Worm (Caenorhabditis elegans) whole organism, L2 larva: Measurements from ENCODE around the gene sra-1.

ENCODE experiments used
- aly-2 ChIP-seq: fragments of 150-350 bp; optimal IDR thresholded peaks from 2 replicates; lab custom pipeline; 2014; ENCODE audit warnings: missing biosample characterization, missing genetic modification characterization
- ama-1 ChIP-seq: fragments of 150-350 bp; optimal IDR thresholded peaks from 2 replicates; lab custom pipeline; 2018; ENCODE audit warnings: inconsistent platforms
- blmp-1 ChIP-seq: sonication (generic microtip); optimal IDR thresholded peaks from 2 replicates; lab custom pipeline; 2017; ENCODE audit warnings: missing genetic modification characterization, mild to moderate bottlenecking, missing compliant biosample characterization, antibody characterized with exemption, moderate library complexity; ENCODE audit not compliant: insufficient read depth
- ceh-82 ChIP-seq: fragments of 150-350 bp; optimal IDR thresholded peaks from 2 replicates; lab custom pipeline; 2014; ENCODE audit warnings: missing biosample characterization, missing genetic modification characterization
- elt-1 ChIP-seq: fragments of 150-350 bp; optimal IDR thresholded peaks from 2 replicates; lab custom pipeline; 2014; ENCODE audit warnings: missing biosample characterization, missing genetic modification characterization
- nhr-23 ChIP-seq: fragments of 150-350 bp; optimal IDR thresholded peaks from 2 replicates; lab custom pipeline; 2014; ENCODE audit warnings: missing biosample characterization, missing genetic modification reagents, missing genetic modification characterization
- nhr-237 ChIP-seq: fragments of 150-350 bp; optimal IDR thresholded peaks from 2 replicates; lab custom pipeline; 2014; ENCODE audit warnings: missing biosample characterization, missing genetic modification characterization
- peb-1 ChIP-seq: fragments of 150-350 bp; optimal IDR thresholded peaks from 2 replicates; lab custom pipeline; 2014; ENCODE audit warnings: missing biosample characterization, missing genetic modification characterization
- sma-9 ChIP-seq, 2 experiments: fragments of 150-350 bp in 1 of 2; sonication (generic microtip) in 1 of 2; optimal IDR thresholded peaks; 2 replicates each; lab custom pipeline; 2014 to 2016; ENCODE audit warnings: missing genetic modification characterization in 2 of 2, mild to moderate bottlenecking in 1 of 2, missing biosample characterization in 1 of 2, missing compliant biosample characterization in 1 of 2, missing genetic modification reagents in 1 of 2, moderate library complexity in 1 of 2
- snpc-4 ChIP-seq: fragments of 150-350 bp; optimal IDR thresholded peaks from 2 replicates; lab custom pipeline; 2014; ENCODE audit warnings: missing biosample characterization, missing genetic modification characterization
- unc-62 ChIP-seq: fragments of 150-350 bp; optimal IDR thresholded peaks from 2 replicates; lab custom pipeline; 2014; ENCODE audit warnings: missing biosample characterization, missing genetic modification reagents, missing genetic modification characterization
- ztf-4 ChIP-seq: fragments of 150-350 bp; optimal IDR thresholded peaks from 2 replicates; lab custom pipeline; 2014; ENCODE audit warnings: missing biosample characterization, missing genetic modification characterization

DNA sequence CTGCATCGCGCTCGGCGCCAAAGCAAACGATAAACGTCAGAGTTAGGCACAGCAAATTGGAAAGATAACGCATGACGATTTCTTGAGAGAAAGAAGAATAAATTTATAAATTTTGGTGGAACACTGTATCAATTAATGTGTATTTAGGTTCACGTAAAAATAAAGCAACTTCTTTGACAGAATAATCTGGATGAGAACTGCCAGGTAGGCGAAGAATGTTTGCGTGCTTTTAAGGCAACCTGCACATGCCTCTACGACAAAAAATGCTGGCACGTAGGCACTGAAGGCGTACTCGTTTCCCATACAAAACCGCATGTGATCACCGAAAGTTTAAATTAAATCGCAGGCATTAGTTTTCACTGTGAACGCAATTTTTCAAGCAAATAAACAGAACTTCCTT, 31.7 kb upstream of the sra-1 start, which contains the start of gene F35H8.1:
- TF ChIP-seq ztf-4 (tag; lab: Kevin White, UChicago) (no peak), nhr-237 (no peak), snpc-4 (tag; lab: Kevin White, UChicago) (no peak), elt-1 (no peak), blmp-1 (tag; lab: Kevin White, UChicago) (no peak), ceh-82 (tag; lab: Kevin White, UChicago) (no peak), nhr-23 (tag; lab: Kevin White, UChicago) (no peak), sma-9 (GFP tag; optimal IDR thresholded peaks at IDR 0.05; lab: Kevin White, UChicago) (no peak), sma-9 (tag; optimal IDR thresholded peaks at IDR 0.05; lab: Kevin White, UChicago) (no peak), ama-1 (lab: Kevin White, UChicago) (no peak), unc-62 (GFP tag; lab: Kevin White, UChicago) (no peak), peb-1 (no peak), aly-2 (tag; lab: Kevin White, UChicago) (no peak)
